Worm (Caenorhabditis elegans) whole organism, late embryonic: ENCODE data around the gene cyp-14A3.

Source experiments
- C38D4.7 ChIP-seq: fragments of 200-800 bp; sonication (Bioruptor generic); optimal IDR thresholded peaks from 2 replicates; lab custom pipeline; 2018; ENCODE audit warnings: mild to moderate bottlenecking, missing genetic modification characterization, moderate library complexity, missing compliant biosample characterization
- F13H6.1 ChIP-seq: sonication (generic microtip); optimal IDR thresholded peaks from 2 replicates; lab custom pipeline; 2016; ENCODE audit warnings: missing genetic modification characterization, missing compliant biosample characterization
- K02D7.2 ChIP-seq: sonication (generic microtip); optimal IDR thresholded peaks from 2 replicates; lab custom pipeline; 2017; ENCODE audit warnings: mild to moderate bottlenecking, missing genetic modification characterization, missing compliant biosample characterization
- T23F11.4 ChIP-seq: fragments of 200-800 bp; sonication (Bioruptor generic); optimal IDR thresholded peaks from 2 replicates; lab custom pipeline; 2018; ENCODE audit warnings: mild to moderate bottlenecking, missing genetic modification characterization, missing compliant biosample characterization
- ceh-14 ChIP-seq: sonication (generic microtip); optimal IDR thresholded peaks from 2 replicates; lab custom pipeline; 2016; ENCODE audit warnings: missing genotype, missing genetic modification characterization, missing compliant biosample characterization
- ceh-18 ChIP-seq: sonication (generic microtip); optimal IDR thresholded peaks from 2 replicates; lab custom pipeline; 2016; ENCODE audit warnings: missing genetic modification characterization, missing compliant biosample characterization
- ceh-19 ChIP-seq: fragments of 200-800 bp; sonication (Bioruptor generic); optimal IDR thresholded peaks from 2 replicates; lab custom pipeline; 2018; ENCODE audit warnings: mild to moderate bottlenecking, missing genetic modification characterization, missing compliant biosample characterization
- ceh-22 ChIP-seq: sonication (generic microtip); optimal IDR thresholded peaks from 2 replicates; lab custom pipeline; 2017; ENCODE audit warnings: missing biosample characterization, missing genetic modification characterization
- ceh-24 ChIP-seq: sonication (generic microtip); optimal IDR thresholded peaks from 2 replicates; lab custom pipeline; 2016; ENCODE audit warnings: mild to moderate bottlenecking, missing genetic modification characterization, missing compliant biosample characterization
- ceh-34 ChIP-seq: sonication (generic microtip); optimal IDR thresholded peaks from 2 replicates; lab custom pipeline; 2016; ENCODE audit warnings: mild to moderate bottlenecking, missing genetic modification characterization, missing compliant biosample characterization
- ceh-9 ChIP-seq: sonication (generic microtip); optimal IDR thresholded peaks from 2 replicates; lab custom pipeline; 2016; ENCODE audit warnings: mild to moderate bottlenecking, missing genetic modification characterization, inconsistent platforms, missing compliant biosample characterization
- che-1 ChIP-seq: sonication (generic microtip); optimal IDR thresholded peaks from 2 replicates; lab custom pipeline; 2016; ENCODE audit warnings: mild to moderate bottlenecking, missing genetic modification characterization, missing compliant biosample characterization
- dve-1 ChIP-seq: sonication (generic microtip); optimal IDR thresholded peaks from 2 replicates; lab custom pipeline; 2017; ENCODE audit warnings: antibody characterized with exemption, mild to moderate bottlenecking, missing genetic modification characterization, missing compliant biosample characterization
- elt-2 ChIP-seq: sonication (generic microtip); optimal IDR thresholded peaks from 2 replicates; lab custom pipeline; 2016; ENCODE audit warnings: missing genetic modification reagents, missing genetic modification characterization, missing compliant biosample characterization
- ets-4 ChIP-seq: sonication (generic microtip); optimal IDR thresholded peaks from 2 replicates; lab custom pipeline; 2016; ENCODE audit warnings: missing genetic modification characterization, missing compliant biosample characterization
- eyg-1 ChIP-seq: sonication (generic microtip); optimal IDR thresholded peaks from 2 replicates; lab custom pipeline; 2016; ENCODE audit warnings: missing genotype, missing genetic modification characterization, missing compliant biosample characterization
- fkh-6 ChIP-seq: sonication (generic microtip); optimal IDR thresholded peaks from 2 replicates; lab custom pipeline; 2016; ENCODE audit warnings: missing genetic modification characterization, missing compliant biosample characterization
- hlh-30 ChIP-seq: sonication (generic microtip); optimal IDR thresholded peaks from 2 replicates; lab custom pipeline; 2017; ENCODE audit warnings: antibody characterized with exemption, missing genetic modification characterization, missing compliant biosample characterization; ENCODE audit not compliant: insufficient read depth
- lim-6 ChIP-seq: sonication (generic microtip); optimal IDR thresholded peaks from 2 replicates; lab custom pipeline; 2016; ENCODE audit warnings: missing genetic modification characterization, missing compliant biosample characterization
- lin-11 ChIP-seq: fragments of 200-800 bp; sonication (Bioruptor generic); optimal IDR thresholded peaks from 2 replicates; lab custom pipeline; 2018; ENCODE audit warnings: mild to moderate bottlenecking, missing genetic modification characterization, missing compliant biosample characterization
- mec-3 ChIP-seq: sonication (generic microtip); optimal IDR thresholded peaks from 2 replicates; lab custom pipeline; 2016; ENCODE audit warnings: borderline replicate concordance, missing genetic modification characterization, missing compliant biosample characterization
- nhr-11 ChIP-seq: fragments of 150-350 bp; optimal IDR thresholded peaks from 2 replicates; lab custom pipeline; 2014; ENCODE audit warnings: missing biosample characterization, missing genetic modification characterization
- nhr-232 ChIP-seq: sonication (generic microtip); optimal IDR thresholded peaks from 2 replicates; lab custom pipeline; 2016; ENCODE audit warnings: missing genetic modification characterization, missing compliant biosample characterization
- npax-4 ChIP-seq: sonication (generic microtip); optimal IDR thresholded peaks from 2 replicates; lab custom pipeline; 2016; ENCODE audit warnings: missing genetic modification characterization, missing compliant biosample characterization
- odd-2 ChIP-seq: sonication (generic microtip); optimal IDR thresholded peaks from 2 replicates; lab custom pipeline; 2017; ENCODE audit warnings: antibody characterized with exemption, mild to moderate bottlenecking, missing genetic modification characterization, missing compliant biosample characterization
- pax-1 ChIP-seq: fragments of 150-350 bp; optimal IDR thresholded peaks from 2 replicates; lab custom pipeline; 2014; ENCODE audit warnings: missing biosample characterization, missing genetic modification characterization
- pqm-1 ChIP-seq: sonication (generic microtip); optimal IDR thresholded peaks from 2 replicates; lab custom pipeline; 2016; ENCODE audit warnings: missing genetic modification characterization, missing compliant biosample characterization
- pros-1 ChIP-seq: fragments of 150-350 bp; optimal IDR thresholded peaks from 2 replicates; lab custom pipeline; 2014; ENCODE audit warnings: missing biosample characterization, missing genetic modification reagents, missing genetic modification characterization
- rnt-1 ChIP-seq: sonication (generic microtip); optimal IDR thresholded peaks from 2 replicates; lab custom pipeline; 2016; ENCODE audit warnings: missing genetic modification characterization, missing compliant biosample characterization
- tbx-2 ChIP-seq: sonication (generic microtip); optimal IDR thresholded peaks from 2 replicates; lab custom pipeline; 2016; ENCODE audit warnings: missing genetic modification characterization, missing compliant biosample characterization
- tbx-7 ChIP-seq: sonication (generic microtip); optimal IDR thresholded peaks from 2 replicates; lab custom pipeline; 2016; ENCODE audit warnings: missing genotype, missing genetic modification characterization, missing compliant biosample characterization
- ttx-3 ChIP-seq: sonication (generic microtip); optimal IDR thresholded peaks from 2 replicates; lab custom pipeline; 2016; ENCODE audit warnings: missing genetic modification reagents, missing genetic modification characterization, missing compliant biosample characterization
- unc-55 ChIP-seq: sonication (generic microtip); optimal IDR thresholded peaks from 2 replicates; lab custom pipeline; 2017; ENCODE audit warnings: missing biosample characterization, missing genetic modification reagents, missing genetic modification characterization
- zip-5 ChIP-seq: sonication (generic microtip); optimal IDR thresholded peaks from 2 replicates; lab custom pipeline; 2016; ENCODE audit warnings: missing genetic modification characterization, missing compliant biosample characterization
- ztf-16 ChIP-seq: sonication (generic microtip); optimal IDR thresholded peaks from 2 replicates; lab custom pipeline; 2017; ENCODE audit warnings: missing genetic modification characterization, missing compliant biosample characterization

cyp-14A3 gene

ce11 chrX:13274102-13274501, at the start of gene cyp-14A3:
Gene cyp-14A3, minus strand, starts transcription at chrX:13274202.
- TF ChIP-seq ceh-18 (tag; lab: Kevin White, UChicago) (no peak), mec-3 (tag; lab: Kevin White, UChicago) (no peak), K02D7.2 (tag; lab: Kevin White, UChicago) (no peak), hlh-30 (tag; lab: Kevin White, UChicago) (no peak), tbx-7 (tag; lab: Kevin White, UChicago) (no peak), tbx-2 (tag; lab: Kevin White, UChicago) (no peak), eyg-1 (tag; lab: Kevin White, UChicago) (no peak), T23F11.4 (GFP tag; lab: Kevin White, UChicago) (no peak), rnt-1 (no peak), ceh-19 (GFP tag; lab: Kevin White, UChicago) (no peak), ceh-34 (tag; lab: Kevin White, UChicago) (no peak), ceh-24 (tag; lab: Kevin White, UChicago) (no peak), pax-1 (tag; lab: Kevin White, UChicago) (no peak), che-1 (no peak), C38D4.7 (GFP tag; lab: Kevin White, UChicago) (no peak)
- TF ChIP-seq, all 69 proteins: peak for 0

- TF ChIP-seq dve-1 (tag; lab: Kevin White, UChicago): no peak
- TF ChIP-seq odd-2: no peak
- no peak for TF ChIP-seq ceh-19 (GFP tag; lab: Kevin White, UChicago)
- no peak for TF ChIP-seq lim-6 (tag; lab: Kevin White, UChicago)
- TF ChIP-seq npax-4 (tag; lab: Kevin White, UChicago): no peak
Measured at ce11 chrX:13323697-13324096, 49.7 kb upstream of the cyp-14A3 start.

ce11 chrX:13322886-13323285, 48.9 kb upstream of the cyp-14A3 start, which contains the start of gene F46G10.2:
Gene F46G10.2, plus strand, starts transcription at chrX:13322963.
- TF ChIP-seq mec-3 (tag; lab: Kevin White, UChicago): no peak
- no peak for TF ChIP-seq pqm-1 (tag; lab: Kevin White, UChicago)
- no peak for TF ChIP-seq fkh-6
- TF ChIP-seq odd-2: no peak
- no peak for TF ChIP-seq K02D7.2 (tag; lab: Kevin White, UChicago)
- TF ChIP-seq zip-5: no peak
- TF ChIP-seq ztf-16 (tag; lab: Kevin White, UChicago): no peak
- TF ChIP-seq elt-2 (tag; lab: Kevin White, UChicago): no peak
- no peak for TF ChIP-seq ceh-22 (tag; lab: Kevin White, UChicago)

ce11 chrX:13320575-13320974, 46.6 kb upstream of the cyp-14A3 start:
- TF ChIP-seq ceh-18 (tag; lab: Kevin White, UChicago) (peak; percentile 22), tbx-2 (tag; lab: Kevin White, UChicago) (no peak)

ce11 chrX:13318316-13318715, 44.3 kb upstream of the cyp-14A3 start:
- TF ChIP-seq ztf-16 (tag; lab: Kevin White, UChicago): no peak
- TF ChIP-seq pqm-1 (tag; lab: Kevin White, UChicago): no peak
- TF ChIP-seq ets-4 (tag; lab: Kevin White, UChicago): no peak
- TF ChIP-seq nhr-232 (tag; lab: Kevin White, UChicago): no peak
- TF ChIP-seq unc-55: no peak

- TF ChIP-seq ttx-3 (tag; lab: Kevin White, UChicago) (no peak), ztf-16 (tag; lab: Kevin White, UChicago) (no peak), ceh-14 (no peak), odd-2 (no peak), F13H6.1 (tag; lab: Kevin White, UChicago) (no peak), lin-11 (tag; lab: Kevin White, UChicago) (no peak), pros-1 (tag; lab: Kevin White, UChicago) (no peak), ceh-9 (tag; lab: Kevin White, UChicago) (no peak), nhr-11 (no peak)
Measured at ce11 chrX:13317532-13317931, 43.5 kb upstream of the cyp-14A3 start.
